Fruit fly (Drosophila melanogaster) whole organism, embryonic: ENCODE data around the gene CG32295.

ENCODE experiments used
- Ada2b ChIP-seq: fragments of 200-800 bp; sonication (Bioruptor generic); IDR thresholded peaks from 2 replicates; pipeline ENCODE4 v1.3.6; 2022; ENCODE audit warnings: missing biosample characterization, missing genetic modification characterization
- Blimp-1 ChIP-seq: fragments of 200-800 bp; sonication (Bioruptor generic); optimal IDR thresholded peaks from 3 replicates; lab custom pipeline; 2018; ENCODE audit warnings: missing biosample characterization, missing genetic modification characterization, mild to moderate bottlenecking, moderate library complexity, missing genetic modification reagents
- BtbVII ChIP-seq: fragments of 200-800 bp; sonication (Bioruptor generic); optimal IDR thresholded peaks from 3 replicates; lab custom pipeline; 2017; ENCODE audit warnings: missing biosample characterization, mild to moderate bottlenecking, missing genetic modification characterization
- CG10959 ChIP-seq: fragments of 200-800 bp; sonication (Bioruptor generic); IDR thresholded peaks from 2 replicates; pipeline ENCODE4 v1.3.6; 2022; ENCODE audit warnings: missing biosample characterization, missing genetic modification characterization
- CG11723 ChIP-seq: fragments of 200-800 bp; sonication (Bioruptor generic); optimal IDR thresholded peaks from 2 replicates; lab custom pipeline; 2017; ENCODE audit warnings: missing biosample characterization, mild to moderate bottlenecking, missing genetic modification characterization
- CG12219 ChIP-seq: fragments of 200-800 bp; sonication (Bioruptor generic); optimal IDR thresholded peaks from 3 replicates; lab custom pipeline; 2018; ENCODE audit warnings: missing biosample characterization, mild to moderate bottlenecking, missing genetic modification characterization
- CG12391 ChIP-seq: fragments of 200-800 bp; sonication (Bioruptor generic); optimal IDR thresholded peaks from 3 replicates; lab custom pipeline; 2018; ENCODE audit warnings: missing biosample characterization, mild to moderate bottlenecking, missing genetic modification characterization, moderate library complexity
- CG15011 ChIP-seq: fragments of 200-800 bp; sonication (Bioruptor generic); optimal IDR thresholded peaks from 3 replicates; lab custom pipeline; 2018; ENCODE audit warnings: missing biosample characterization, mild to moderate bottlenecking, missing genetic modification characterization
- CG15479 ChIP-seq: fragments of 200-800 bp; sonication (Bioruptor generic); optimal IDR thresholded peaks from 3 replicates; lab custom pipeline; 2019; ENCODE audit warnings: missing biosample characterization, mild to moderate bottlenecking, missing genetic modification characterization, moderate library complexity
- CG15601 ChIP-seq: fragments of 200-800 bp; sonication (Bioruptor generic); optimal IDR thresholded peaks from 3 replicates; lab custom pipeline; 2019; ENCODE audit warnings: missing biosample characterization, mild to moderate bottlenecking, missing genetic modification characterization, moderate library complexity
- CG16863 ChIP-seq: fragments of 200-800 bp; sonication (Bioruptor generic); optimal IDR thresholded peaks from 3 replicates; lab custom pipeline; 2016; ENCODE audit warnings: missing biosample characterization, missing genetic modification characterization
- CG18011 ChIP-seq: fragments of 200-800 bp; sonication (Bioruptor generic); optimal IDR thresholded peaks from 2 replicates; lab custom pipeline; 2017; ENCODE audit warnings: missing biosample characterization, missing genetic modification characterization, mild to moderate bottlenecking, moderate library complexity, missing genotype
- CG18262 ChIP-seq: fragments of 200-800 bp; optimal IDR thresholded peaks from 3 replicates; lab custom pipeline; 2019; ENCODE audit warnings: missing biosample characterization, mild to moderate bottlenecking, missing genetic modification characterization, moderate library complexity
- CG2116 ChIP-seq: fragments of 200-800 bp; sonication (Bioruptor generic); optimal IDR thresholded peaks from 3 replicates; lab custom pipeline; 2018; ENCODE audit warnings: missing biosample characterization, mild to moderate bottlenecking, missing genetic modification characterization
- CG2129 ChIP-seq: fragments of 200-800 bp; sonication (Bioruptor generic); IDR thresholded peaks from 2 replicates; pipeline ENCODE4 v1.3.6; 2022; ENCODE audit warnings: missing biosample characterization, missing genetic modification characterization; ENCODE audit not compliant: partially characterized antibody
- CG2712 ChIP-seq: fragments of 200-800 bp; optimal IDR thresholded peaks from 3 replicates; lab custom pipeline; 2019; ENCODE audit warnings: missing biosample characterization, mild to moderate bottlenecking, missing genetic modification characterization, moderate library complexity
- CG31224 ChIP-seq: fragments of 200-800 bp; sonication (Bioruptor generic); IDR thresholded peaks from 2 replicates; pipeline ENCODE4 v1.3.6; 2022; ENCODE audit warnings: missing biosample characterization, missing genetic modification characterization
- CG34422 ChIP-seq: fragments of 200-800 bp; sonication (Bioruptor generic); IDR thresholded peaks from 3 replicates; pipeline ENCODE4 v1.3.6; 2022; ENCODE audit warnings: missing biosample characterization, missing genetic modification characterization
- CG5245 ChIP-seq: fragments of 200-800 bp; sonication (Bioruptor generic); optimal IDR thresholded peaks from 3 replicates; lab custom pipeline; 2016; ENCODE audit warnings: missing biosample characterization, missing genetic modification characterization
- CG6254 ChIP-seq: fragments of 200-800 bp; sonication (Bioruptor generic); optimal IDR thresholded peaks from 3 replicates; lab custom pipeline; 2017; ENCODE audit warnings: mild to moderate bottlenecking, missing biosample characterization, missing genetic modification reagents, missing genetic modification characterization
- CG6654 ChIP-seq: fragments of 200-800 bp; sonication (Bioruptor generic); optimal IDR thresholded peaks from 2 replicates; lab custom pipeline; 2017; ENCODE audit warnings: missing biosample characterization, mild to moderate bottlenecking, missing genetic modification characterization
- CG8290 ChIP-seq, 3 experiments: fragments of 200-800 bp; sonication (Bioruptor generic); optimal IDR thresholded peaks; 2 replicates each; lab custom pipeline; 2016 to 2019; ENCODE audit warnings: missing biosample characterization in 3 of 3, missing genetic modification characterization in 3 of 3, mild to moderate bottlenecking in 2 of 3, moderate library complexity in 1 of 3
- CG8924 ChIP-seq: fragments of 200-800 bp; optimal IDR thresholded peaks from 3 replicates; lab custom pipeline; 2019; ENCODE audit warnings: missing biosample characterization, mild to moderate bottlenecking, missing genetic modification characterization, moderate library complexity
- Deaf1 ChIP-seq: fragments of 200-800 bp; optimal IDR thresholded peaks from 3 replicates; lab custom pipeline; 2019; ENCODE audit warnings: missing biosample characterization, mild to moderate bottlenecking, missing genetic modification characterization, moderate library complexity
- E2f1 ChIP-seq: fragments of 200-800 bp; sonication (Bioruptor generic); IDR thresholded peaks from 2 replicates; pipeline ENCODE4 v1.3.6; 2022; ENCODE audit warnings: missing biosample characterization, missing genetic modification characterization
- Fer1 ChIP-seq: fragments of 200-800 bp; sonication (Bioruptor generic); optimal IDR thresholded peaks from 2 replicates; lab custom pipeline; 2017; ENCODE audit warnings: missing biosample characterization, mild to moderate bottlenecking, missing genetic modification characterization
- Fer3 ChIP-seq: fragments of 200-800 bp; sonication (Bioruptor generic); optimal IDR thresholded peaks from 2 replicates; lab custom pipeline; 2018; ENCODE audit warnings: missing biosample characterization, mild to moderate bottlenecking, missing genetic modification characterization, moderate library complexity
- Hr3 ChIP-seq: fragments of 200-800 bp; sonication (Bioruptor generic); optimal IDR thresholded peaks from 3 replicates; lab custom pipeline; 2016; ENCODE audit warnings: missing biosample characterization, missing genetic modification characterization
- Hr78 ChIP-seq, 2 experiments: fragments of 200-800 bp in 1 of 2; fragments of >200 bp in 1 of 2; sonication (Bioruptor generic) in 1 of 2; optimal IDR thresholded peaks; 2 replicates each; lab custom pipeline; 2017 to 2019; ENCODE audit warnings: missing biosample characterization in 2 of 2, missing genetic modification characterization in 2 of 2, mild to moderate bottlenecking in 1 of 2, moderate library complexity in 1 of 2
- NC2β ChIP-seq: fragments of 200-800 bp; sonication (Bioruptor generic); optimal IDR thresholded peaks from 2 replicates; lab custom pipeline; 2016; ENCODE audit warnings: missing biosample characterization, missing genetic modification characterization
- Nf-YC ChIP-seq: fragments of 200-800 bp; optimal IDR thresholded peaks from 3 replicates; lab custom pipeline; 2019; ENCODE audit warnings: missing biosample characterization, mild to moderate bottlenecking, missing genetic modification characterization, moderate library complexity
- Ptx1 ChIP-seq: fragments of 200-800 bp; sonication (Bioruptor generic); IDR thresholded peaks from 2 replicates; pipeline ENCODE4 v1.3.6; 2022; ENCODE audit warnings: missing biosample characterization, missing genetic modification characterization
- Trl ChIP-seq, 3 experiments: fragments of >200 bp in 2 of 3; fragments of 200-800 bp in 1 of 3; sonication (Bioruptor generic) in 1 of 3; optimal IDR thresholded peaks; 2 replicates in 1 of 3; 3 replicates in 2 of 3; lab custom pipeline; 2016 to 2017; ENCODE audit warnings: missing biosample characterization in 1 of 3, missing genetic modification characterization in 1 of 3
- Xbp1 ChIP-seq: fragments of 200-800 bp; sonication (Bioruptor generic); optimal IDR thresholded peaks from 3 replicates; lab custom pipeline; 2016; ENCODE audit warnings: missing biosample characterization, mild to moderate bottlenecking, missing genetic modification characterization
- amos ChIP-seq: fragments of 200-800 bp; sonication (Bioruptor generic); IDR thresholded peaks from 2 replicates; pipeline ENCODE4 v1.3.6; 2022; ENCODE audit warnings: missing biosample characterization, missing genetic modification characterization; ENCODE audit not compliant: partially characterized antibody
- ato ChIP-seq: fragments of 200-800 bp; sonication (Bioruptor generic); IDR thresholded peaks from 2 replicates; pipeline ENCODE4 v1.3.6; 2022; ENCODE audit warnings: missing biosample characterization, missing genetic modification characterization; ENCODE audit not compliant: partially characterized antibody
- croc ChIP-seq: fragments of 200-800 bp; sonication (Bioruptor generic); conservative IDR thresholded peaks from 3 replicates; pipeline ENCODE4 v1.3.6; 2022; ENCODE audit warnings: missing biosample characterization, missing genetic modification characterization
- dmrt11E ChIP-seq: fragments of 200-800 bp; sonication (Bioruptor generic); optimal IDR thresholded peaks from 3 replicates; lab custom pipeline; 2018; ENCODE audit warnings: missing biosample characterization, mild to moderate bottlenecking, missing genetic modification characterization, moderate library complexity
- dmrt99B ChIP-seq: fragments of 200-800 bp; sonication (Bioruptor generic); optimal IDR thresholded peaks from 2 replicates; lab custom pipeline; 2018; ENCODE audit warnings: missing biosample characterization, mild to moderate bottlenecking, missing genetic modification characterization, moderate library complexity
- dysf ChIP-seq: fragments of 200-800 bp; sonication (Bioruptor generic); IDR thresholded peaks from 3 replicates; pipeline ENCODE4 v1.3.6; 2022; ENCODE audit warnings: missing biosample characterization, missing genetic modification characterization
- gem ChIP-seq: fragments of 200-800 bp; sonication (Bioruptor generic); optimal IDR thresholded peaks from 2 replicates; lab custom pipeline; 2019; ENCODE audit warnings: missing biosample characterization, mild to moderate bottlenecking, missing genetic modification characterization, moderate library complexity
- ind ChIP-seq: fragments of 200-800 bp; sonication (Bioruptor generic); optimal IDR thresholded peaks from 3 replicates; lab custom pipeline; 2016; ENCODE audit warnings: missing biosample characterization, missing genetic modification characterization
- nom ChIP-seq: fragments of 200-800 bp; sonication (Bioruptor generic); optimal IDR thresholded peaks from 2 replicates; lab custom pipeline; 2017; ENCODE audit warnings: missing biosample characterization, missing genetic modification characterization, mild to moderate bottlenecking, moderate library complexity, missing genetic modification reagents
- odd ChIP-seq: fragments of 200-800 bp; sonication (Bioruptor generic); optimal IDR thresholded peaks from 2 replicates; lab custom pipeline; 2017; ENCODE audit warnings: missing biosample characterization, mild to moderate bottlenecking, missing genetic modification characterization
- org-1 ChIP-seq: fragments of 200-800 bp; sonication (Bioruptor generic); optimal IDR thresholded peaks from 2 replicates; lab custom pipeline; 2017; ENCODE audit warnings: missing biosample characterization, missing genetic modification characterization
- pfk ChIP-seq: fragments of 200-800 bp; sonication (Bioruptor generic); optimal IDR thresholded peaks from 2 replicates; lab custom pipeline; 2018; ENCODE audit warnings: missing biosample characterization, mild to moderate bottlenecking, missing genetic modification characterization, moderate library complexity
- pnt ChIP-seq: fragments of 200-800 bp; sonication (Bioruptor generic); optimal IDR thresholded peaks from 3 replicates; lab custom pipeline; 2016; ENCODE audit warnings: missing biosample characterization, missing genetic modification characterization
- sens ChIP-seq: fragments of 200-800 bp; sonication (Bioruptor generic); peaks from one replicate; lab custom pipeline; 2016; ENCODE audit warnings: missing biosample characterization, missing genetic modification characterization
- tx ChIP-seq: fragments of 200-800 bp; sonication (Bioruptor generic); optimal IDR thresholded peaks from 2 replicates; lab custom pipeline; 2016; ENCODE audit warnings: missing biosample characterization, missing genetic modification characterization

Gene CG32295

dm6 chr3L:2479250-2479649 is 47.5 kb downstream of the CG32295 start:
- TF ChIP-seq CG11723 (GFP tag; lab: Kevin White, UChicago) = peak; percentile 19
- TF ChIP-seq CG10959 (GFP tag; lab: Robert Waterston, UW) = 0 out of 2 replicates have a peak, but pooled peaks have one; percentile 18
- TF ChIP-seq CG5245 = peak; percentile 45
- peak; percentile 24 for TF ChIP-seq pnt (GFP tag; lab: Kevin White, UChicago)
- peak; percentile 44 for TF ChIP-seq org-1
- no peak for TF ChIP-seq CG15479 (GFP tag; lab: Kevin White, UChicago)
- peak in 1 of 2 experiments; percentile 58 for TF ChIP-seq Hr78 (GFP tag; optimal IDR thresholded peaks at IDR 0.05; lab: Kevin White, UChicago)
- TF ChIP-seq ato (GFP tag; lab: Robert Waterston, UW) = no peak
- peak; percentile 27 for TF ChIP-seq Xbp1 (GFP tag; lab: Kevin White, UChicago)
- peak; percentile 28 for TF ChIP-seq ind (GFP tag; lab: Kevin White, UChicago)
- peak; percentile 30; the same call in 1 of the 3 replicates for TF ChIP-seq croc (GFP tag; lab: Robert Waterston, UW)
- TF ChIP-seq nom (GFP tag; lab: Kevin White, UChicago) = peak; percentile 93
- peak; percentile 33 for TF ChIP-seq CG15601 (tag; lab: Kevin White, UChicago)
- peak; percentile 79 for TF ChIP-seq CG2712 (tag; lab: Kevin White, UChicago)
- peak; percentile 45 for TF ChIP-seq dmrt11E
- TF ChIP-seq dysf (GFP tag; lab: Robert Waterston, UW) = peak; percentile 58
- TF ChIP-seq Deaf1 (tag; lab: Kevin White, UChicago) = peak; percentile 56
- TF ChIP-seq tx = no peak
- TF ChIP-seq E2f1 (GFP tag; lab: Robert Waterston, UW) = 0 out of 2 replicates have a peak, but pooled peaks have one; percentile 16
- peak; percentile 80 for TF ChIP-seq Blimp-1 (GFP tag; lab: Kevin White, UChicago)
- peak; percentile 14 for TF ChIP-seq Hr3 (GFP tag; lab: Kevin White, UChicago)
- peak; percentile 58 for TF ChIP-seq Ptx1 (GFP tag; lab: Robert Waterston, UW)
- TF ChIP-seq CG16863 (GFP tag; lab: Kevin White, UChicago) = peak; percentile 9
- no peak for TF ChIP-seq CG2116 (GFP tag; lab: Kevin White, UChicago)
- peak; percentile 63 for TF ChIP-seq CG12391 (tag; lab: Kevin White, UChicago)
- TF ChIP-seq NC2β (GFP tag; lab: Kevin White, UChicago) = peak; percentile 33
- peak; percentile 55 for TF ChIP-seq CG6254 (GFP tag; lab: Kevin White, UChicago)
- TF ChIP-seq CG34422 = no peak
- peak; percentile 28 for TF ChIP-seq odd (GFP tag; lab: Kevin White, UChicago)
- TF ChIP-seq pfk (GFP tag; lab: Kevin White, UChicago) = no peak
- TF ChIP-seq CG2129 (GFP tag; lab: Robert Waterston, UW) = no peak
- TF ChIP-seq Nf-YC (tag; lab: Kevin White, UChicago) = no peak
- TF ChIP-seq sens = peak; percentile 73
- peak; percentile 67 for TF ChIP-seq dmrt99B (tag; lab: Kevin White, UChicago)
- no peak for TF ChIP-seq Trl (optimal IDR thresholded peaks at IDR 0.05; lab: Kevin White, UChicago)
- TF ChIP-seq Trl (GFP tag; optimal IDR thresholded peaks at IDR 0.05; lab: Kevin White, UChicago) = no peak
- peak; percentile 74 for TF ChIP-seq CG18262 (tag; lab: Kevin White, UChicago)
- TF ChIP-seq Fer3 = peak; percentile 1
- TF ChIP-seq CG6654 = no peak
- no peak for TF ChIP-seq CG18011
- peak; percentile 46; the same call in 1 of the 2 replicates for TF ChIP-seq Ada2b (GFP tag; lab: Robert Waterston, UW)
- TF ChIP-seq amos = no peak
- TF ChIP-seq CG12219 (GFP tag; lab: Kevin White, UChicago) = peak; percentile 14
- peak; percentile 75 for TF ChIP-seq gem (tag; lab: Kevin White, UChicago)
- no peak for TF ChIP-seq CG15011
- peak; percentile 53 for TF ChIP-seq CG8924 (tag; lab: Kevin White, UChicago)
- no peak for TF ChIP-seq CG31224 (GFP tag; lab: Robert Waterston, UW)
- TF ChIP-seq BtbVII (GFP tag; lab: Kevin White, UChicago) = peak; percentile 47
- TF ChIP-seq CG8290 (GFP tag; optimal IDR thresholded peaks at IDR 0.05; lab: Kevin White, UChicago) = peak; percentile 51
- TF ChIP-seq CG8290 (tag; optimal IDR thresholded peaks at IDR 0.05; lab: Kevin White, UChicago) = no peak
- peak; percentile 60 for TF ChIP-seq Fer1 (GFP tag; lab: Kevin White, UChicago)
